Worm (Caenorhabditis elegans) whole organism, L1 larva: ENCODE measurements around the gene F26G1.11.
A peak's percentile ranks its signal among the peaks of the same experiment; 100 is the strongest.

ENCODE experiments used
- C04F5.9 ChIP-seq: sonication (generic microtip); optimal IDR thresholded peaks from 2 replicates; lab custom pipeline; 2016; ENCODE audit warnings: missing genetic modification characterization, missing compliant biosample characterization
- C16A3.4 ChIP-seq: fragments of 150-350 bp; optimal IDR thresholded peaks from 2 replicates; lab custom pipeline; 2014; ENCODE audit warnings: missing biosample characterization, missing genetic modification characterization
- C34B4.2 ChIP-seq: sonication (generic microtip); optimal IDR thresholded peaks from 2 replicates; lab custom pipeline; 2017; ENCODE audit warnings: mild to moderate bottlenecking, missing genetic modification characterization, missing compliant biosample characterization
- F16B12.6 ChIP-seq: fragments of 150-350 bp; optimal IDR thresholded peaks from 2 replicates; lab custom pipeline; 2014; ENCODE audit warnings: missing biosample characterization, missing genetic modification characterization
- alr-1 ChIP-seq: fragments of 200-800 bp; sonication (Bioruptor generic); optimal IDR thresholded peaks from 2 replicates; lab custom pipeline; 2018; ENCODE audit warnings: borderline replicate concordance, mild to moderate bottlenecking, missing genetic modification characterization, missing compliant biosample characterization
- aly-2 ChIP-seq: fragments of 150-350 bp; optimal IDR thresholded peaks from 2 replicates; lab custom pipeline; 2014; ENCODE audit warnings: missing biosample characterization, missing genetic modification characterization
- ama-1 ChIP-seq: fragments of 150-350 bp; optimal IDR thresholded peaks from 2 replicates; lab custom pipeline; 2014
- blmp-1 ChIP-seq: fragments of 150-350 bp; optimal IDR thresholded peaks from 2 replicates; lab custom pipeline; 2014; ENCODE audit warnings: missing biosample characterization, missing genetic modification characterization
- ceh-63 ChIP-seq: fragments of 200-800 bp; sonication (Bioruptor generic); optimal IDR thresholded peaks from 2 replicates; lab custom pipeline; 2018; ENCODE audit warnings: mild to moderate bottlenecking, missing genetic modification characterization, missing compliant biosample characterization
- ceh-82 ChIP-seq, 3 experiments: fragments of 150-350 bp in 1 of 3; sonication (generic microtip) in 2 of 3; optimal IDR thresholded peaks; 2 replicates each; lab custom pipeline; 2014 to 2017; ENCODE audit warnings: missing biosample characterization in 3 of 3, missing genetic modification characterization in 3 of 3
- ceh-88 ChIP-seq: fragments of 200-800 bp; sonication (Bioruptor generic); IDR thresholded peaks from 2 replicates; pipeline ENCODE4 v1.3.6; 2022; ENCODE audit warnings: missing genetic modification characterization, missing compliant biosample characterization
- dpl-1 ChIP-seq, 3 experiments: fragments of 150-350 bp in 2 of 3; sonication (generic microtip) in 1 of 3; optimal IDR thresholded peaks; 2 replicates each; lab custom pipeline; 2014 to 2017; ENCODE audit warnings: missing biosample characterization in 3 of 3, missing genetic modification characterization in 3 of 3, missing genetic modification reagents in 3 of 3
- dsc-1 ChIP-seq: sonication (generic microtip); optimal IDR thresholded peaks from 2 replicates; lab custom pipeline; 2016; ENCODE audit warnings: mild to moderate bottlenecking, missing genetic modification characterization, missing compliant biosample characterization
- efl-3 ChIP-seq: fragments of 200-800 bp; sonication (Bioruptor generic); optimal IDR thresholded peaks from 2 replicates; lab custom pipeline; 2018; ENCODE audit warnings: mild to moderate bottlenecking, missing genetic modification characterization, missing compliant biosample characterization
- fkh-10 ChIP-seq: sonication (generic microtip); optimal IDR thresholded peaks from 2 replicates; lab custom pipeline; 2017; ENCODE audit warnings: missing biosample characterization, missing genetic modification reagents, missing genetic modification characterization
- fkh-4 ChIP-seq: sonication (generic microtip); optimal IDR thresholded peaks from 2 replicates; lab custom pipeline; 2016; ENCODE audit warnings: missing compliant biosample characterization, missing genetic modification characterization, borderline replicate concordance
- fkh-8 ChIP-seq: sonication (generic microtip); optimal IDR thresholded peaks from 2 replicates; lab custom pipeline; 2016; ENCODE audit warnings: mild to moderate bottlenecking, missing genetic modification characterization, missing compliant biosample characterization
- fos-1 ChIP-seq: fragments of 150-350 bp; optimal IDR thresholded peaks from 2 replicates; lab custom pipeline; 2014; ENCODE audit warnings: missing biosample characterization, missing genetic modification characterization
- hlh-4 ChIP-seq: sonication (generic microtip); optimal IDR thresholded peaks from 2 replicates; lab custom pipeline; 2016; ENCODE audit warnings: mild to moderate bottlenecking, missing genetic modification characterization, missing compliant biosample characterization
- hpl-2 ChIP-seq: fragments of 150-350 bp; optimal IDR thresholded peaks from 2 replicates; lab custom pipeline; 2014; ENCODE audit warnings: missing biosample characterization, missing genetic modification reagents, missing genetic modification characterization
- isw-1 ChIP-seq: fragments of 200-800 bp; sonication (Bioruptor generic); IDR thresholded peaks from 2 replicates; pipeline ENCODE4 v1.3.6; 2022; ENCODE audit warnings: missing genetic modification characterization, missing compliant biosample characterization
- jun-1 ChIP-seq: fragments of 150-350 bp; optimal IDR thresholded peaks from 2 replicates; lab custom pipeline; 2014; ENCODE audit warnings: missing biosample characterization, missing genetic modification reagents, missing genetic modification characterization
- lin-13 ChIP-seq: fragments of 150-350 bp; optimal IDR thresholded peaks from 2 replicates; lab custom pipeline; 2014; ENCODE audit warnings: missing biosample characterization, missing genetic modification reagents, missing genetic modification characterization
- lin-14 ChIP-seq: fragments of 200-800 bp; sonication (Bioruptor generic); optimal IDR thresholded peaks from 2 replicates; lab custom pipeline; 2018; ENCODE audit warnings: mild to moderate bottlenecking, missing genetic modification characterization, moderate library complexity, missing compliant biosample characterization
- lin-39 ChIP-seq: fragments of 150-350 bp; optimal IDR thresholded peaks from 2 replicates; lab custom pipeline; 2014; ENCODE audit warnings: missing biosample characterization, missing genetic modification reagents, missing genetic modification characterization
- lir-3 ChIP-seq: sonication (generic microtip); optimal IDR thresholded peaks from 2 replicates; lab custom pipeline; 2016; ENCODE audit warnings: mild to moderate bottlenecking, missing genetic modification characterization, moderate library complexity, missing compliant biosample characterization; ENCODE audit not compliant: poor library complexity
- lsy-2 ChIP-seq, 2 experiments: fragments of 150-350 bp; optimal IDR thresholded peaks; 2 replicates each; lab custom pipeline; 2014; ENCODE audit warnings: missing biosample characterization in 2 of 2, missing genetic modification characterization in 2 of 2
- mab-9 ChIP-seq: fragments of 200-800 bp; sonication (Bioruptor generic); IDR thresholded peaks from 2 replicates; pipeline ENCODE4 v1.3.6; 2022; ENCODE audit warnings: missing genetic modification reagents, missing genetic modification characterization, missing compliant biosample characterization
- mdl-1 ChIP-seq, 2 experiments: fragments of 150-350 bp; optimal IDR thresholded peaks; 2 replicates each; lab custom pipeline; 2014 to 2017; ENCODE audit warnings: missing biosample characterization in 2 of 2, missing genetic modification characterization in 2 of 2, inconsistent platforms in 1 of 2
- nhr-11 ChIP-seq: fragments of 150-350 bp; optimal IDR thresholded peaks from 2 replicates; lab custom pipeline; 2014; ENCODE audit warnings: missing biosample characterization, missing genetic modification characterization
- nhr-12 ChIP-seq: sonication (generic microtip); optimal IDR thresholded peaks from 2 replicates; lab custom pipeline; 2017; ENCODE audit warnings: missing biosample characterization, missing genetic modification characterization
- nhr-19 ChIP-seq: fragments of 200-800 bp; sonication (Bioruptor generic); conservative IDR thresholded peaks from 2 replicates; pipeline ENCODE4 v1.3.6; 2022; ENCODE audit warnings: missing genetic modification characterization, missing compliant biosample characterization
- nhr-237 ChIP-seq: fragments of 150-350 bp; optimal IDR thresholded peaks from 2 replicates; lab custom pipeline; 2014; ENCODE audit warnings: missing biosample characterization, missing genetic modification characterization
- nhr-28 ChIP-seq: fragments of 150-350 bp; optimal IDR thresholded peaks from 2 replicates; lab custom pipeline; 2014; ENCODE audit warnings: missing biosample characterization, missing genetic modification characterization
- nhr-47 ChIP-seq: sonication (generic microtip); optimal IDR thresholded peaks from 2 replicates; lab custom pipeline; 2016; ENCODE audit warnings: mild to moderate bottlenecking, missing genetic modification characterization, moderate library complexity, missing compliant biosample characterization
- nhr-71 ChIP-seq: sonication (generic microtip); optimal IDR thresholded peaks from 2 replicates; lab custom pipeline; 2016; ENCODE audit warnings: mild to moderate bottlenecking, missing genetic modification characterization, moderate library complexity, missing compliant biosample characterization
- nhr-77 ChIP-seq: fragments of 150-350 bp; optimal IDR thresholded peaks from 2 replicates; lab custom pipeline; 2014; ENCODE audit warnings: missing biosample characterization, missing genetic modification characterization
- nhr-85 ChIP-seq: sonication (generic microtip); peaks from one replicate; lab custom pipeline; 2016; ENCODE audit warnings: missing genetic modification characterization, inconsistent platforms, missing compliant biosample characterization
- nhr-90 ChIP-seq: sonication (generic microtip); optimal IDR thresholded peaks from 2 replicates; lab custom pipeline; 2016; ENCODE audit warnings: mild to moderate bottlenecking, missing genetic modification characterization, missing compliant biosample characterization; ENCODE audit not compliant: poor library complexity
- pag-3 ChIP-seq: sonication (generic microtip); optimal IDR thresholded peaks from 2 replicates; lab custom pipeline; 2017; ENCODE audit warnings: missing genetic modification characterization, mild to moderate bottlenecking, missing compliant biosample characterization, antibody characterized with exemption, borderline replicate concordance; ENCODE audit not compliant: insufficient read depth
- rnt-1 ChIP-seq: sonication (generic microtip); optimal IDR thresholded peaks from 2 replicates; lab custom pipeline; 2016; ENCODE audit warnings: mild to moderate bottlenecking, missing genetic modification characterization, moderate library complexity, missing compliant biosample characterization
- skn-1 ChIP-seq: fragments of 150-350 bp; optimal IDR thresholded peaks from 2 replicates; lab custom pipeline; 2014; ENCODE audit warnings: missing biosample characterization, missing genetic modification characterization
- snpc-4 ChIP-seq: fragments of 150-350 bp; optimal IDR thresholded peaks from 2 replicates; lab custom pipeline; 2014; ENCODE audit warnings: missing biosample characterization, missing genetic modification characterization
- snu-23 ChIP-seq: sonication (generic microtip); optimal IDR thresholded peaks from 2 replicates; lab custom pipeline; 2016; ENCODE audit warnings: missing genetic modification characterization, missing compliant biosample characterization
- sox-4 ChIP-seq: sonication (generic microtip); optimal IDR thresholded peaks from 2 replicates; lab custom pipeline; 2016; ENCODE audit warnings: missing genetic modification characterization, missing compliant biosample characterization
- sptf-1 ChIP-seq: fragments of 150-350 bp; optimal IDR thresholded peaks from 2 replicates; lab custom pipeline; 2014; ENCODE audit warnings: missing biosample characterization, missing genetic modification characterization
- tbx-2 ChIP-seq: sonication (generic microtip); optimal IDR thresholded peaks from 2 replicates; lab custom pipeline; 2016; ENCODE audit warnings: missing genetic modification characterization, missing compliant biosample characterization
- unc-30 ChIP-seq: sonication (generic microtip); optimal IDR thresholded peaks from 2 replicates; lab custom pipeline; 2017; ENCODE audit warnings: missing biosample characterization, missing genetic modification characterization
- unc-62 ChIP-seq: fragments of 150-350 bp; optimal IDR thresholded peaks from 2 replicates; lab custom pipeline; 2014; ENCODE audit warnings: missing biosample characterization, missing genetic modification reagents, missing genetic modification characterization
- unc-86 ChIP-seq: sonication (generic microtip); optimal IDR thresholded peaks from 2 replicates; lab custom pipeline; 2016; ENCODE audit warnings: missing genetic modification characterization, missing compliant biosample characterization
- unc-98 ChIP-seq: fragments of 200-800 bp; sonication (Bioruptor generic); IDR thresholded peaks from 2 replicates; pipeline ENCODE4 v1.3.6; 2022; ENCODE audit warnings: missing genetic modification characterization, missing compliant biosample characterization
- vab-15 ChIP-seq: sonication (generic microtip); optimal IDR thresholded peaks from 2 replicates; lab custom pipeline; 2017; ENCODE audit warnings: missing genotype, mild to moderate bottlenecking, missing genetic modification characterization, missing compliant biosample characterization
- xbp-1 ChIP-seq: sonication (generic microtip); optimal IDR thresholded peaks from 2 replicates; lab custom pipeline; 2016; ENCODE audit warnings: missing genetic modification characterization, missing compliant biosample characterization
- zip-4 ChIP-seq: fragments of 200-800 bp; sonication (Bioruptor generic); optimal IDR thresholded peaks from 2 replicates; lab custom pipeline; 2018; ENCODE audit warnings: mild to moderate bottlenecking, missing genetic modification characterization, moderate library complexity, missing compliant biosample characterization
- ztf-4 ChIP-seq: fragments of 150-350 bp; optimal IDR thresholded peaks from 2 replicates; lab custom pipeline; 2014; ENCODE audit warnings: missing biosample characterization, missing genetic modification characterization

Gene F26G1.11

ce11 chrII:4769096-4769495 lies 7.8 kb upstream of the F26G1.11 start:
- TF ChIP-seq dpl-1 (GFP tag; optimal IDR thresholded peaks at IDR 0.05; lab: Kevin White, UChicago) (no peak), lin-13 (GFP tag; lab: Kevin White, UChicago) (no peak), F16B12.6 (tag; lab: Kevin White, UChicago) (no peak), nhr-71 (tag; lab: Kevin White, UChicago) (no peak), C34B4.2 (tag; lab: Kevin White, UChicago) (no peak), efl-3 (GFP tag; lab: Kevin White, UChicago) (no peak), alr-1 (no peak), unc-62 (GFP tag; lab: Kevin White, UChicago) (no peak), ceh-63 (GFP tag; lab: Kevin White, UChicago) (no peak), nhr-85 (tag; lab: Kevin White, UChicago) (peak; percentile 75), C04F5.9 (tag; lab: Kevin White, UChicago) (no peak), snpc-4 (tag; lab: Kevin White, UChicago) (no peak), unc-98 (GFP tag; lab: Robert Waterston, UW) (no peak), nhr-19 (no peak), fkh-8 (no peak), nhr-47 (tag; lab: Kevin White, UChicago) (no peak), nhr-12 (tag; lab: Kevin White, UChicago) (no peak), aly-2 (tag; lab: Kevin White, UChicago) (no peak), C16A3.4 (tag; lab: Kevin White, UChicago) (peak; percentile 30), ceh-88 (GFP tag; lab: Robert Waterston, UW) (no peak), fos-1 (tag; lab: Kevin White, UChicago) (no peak), nhr-90 (tag; lab: Kevin White, UChicago) (peak; percentile 4), skn-1 (tag; lab: Kevin White, UChicago) (no peak), rnt-1 (tag; lab: Kevin White, UChicago) (no peak), mdl-1 (tag; optimal IDR thresholded peaks at IDR 0.05; lab: Kevin White, UChicago) (no peak), hlh-4 (no peak), unc-86 (tag; lab: Kevin White, UChicago) (no peak), jun-1 (tag; lab: Kevin White, UChicago) (no peak), zip-4 (no peak), ceh-82 (tag; optimal IDR thresholded peaks at IDR 0.05; lab: Kevin White, UChicago) (no peak), nhr-28 (no peak), blmp-1 (peak; percentile 84), lin-14 (GFP tag; lab: Kevin White, UChicago) (peak; percentile 30), nhr-11 (tag; lab: Kevin White, UChicago) (no peak), tbx-2 (tag; lab: Kevin White, UChicago) (no peak), dsc-1 (no peak), ztf-4 (tag; lab: Kevin White, UChicago) (no peak), nhr-77 (tag; lab: Kevin White, UChicago) (no peak), fkh-4 (tag; lab: Kevin White, UChicago) (no peak), fkh-10 (GFP tag; lab: Kevin White, UChicago) (no peak), lin-39 (tag; lab: Kevin White, UChicago) (no peak), mab-9 (GFP tag; lab: Robert Waterston, UW) (no peak), unc-30 (tag; lab: Kevin White, UChicago) (no peak), nhr-237 (tag; lab: Kevin White, UChicago) (no peak), ama-1 (lab: Kevin White, UChicago) (no peak), vab-15 (no peak), xbp-1 (tag; lab: Kevin White, UChicago) (no peak), snu-23 (GFP tag; lab: Kevin White, UChicago) (no peak), sptf-1 (tag; lab: Kevin White, UChicago) (no peak), isw-1 (GFP tag; lab: Robert Waterston, UW) (no peak), lsy-2 (tag; optimal IDR thresholded peaks at IDR 0.05; lab: Kevin White, UChicago) (no peak), lir-3 (tag; lab: Kevin White, UChicago) (no peak), sox-4 (no peak), pag-3 (no peak), hpl-2 (GFP tag; lab: Kevin White, UChicago) (no peak)
